Fruit fly (Drosophila melanogaster): Measurements from ENCODE around the gene CG6283.

Gene CG6283

DNA sequence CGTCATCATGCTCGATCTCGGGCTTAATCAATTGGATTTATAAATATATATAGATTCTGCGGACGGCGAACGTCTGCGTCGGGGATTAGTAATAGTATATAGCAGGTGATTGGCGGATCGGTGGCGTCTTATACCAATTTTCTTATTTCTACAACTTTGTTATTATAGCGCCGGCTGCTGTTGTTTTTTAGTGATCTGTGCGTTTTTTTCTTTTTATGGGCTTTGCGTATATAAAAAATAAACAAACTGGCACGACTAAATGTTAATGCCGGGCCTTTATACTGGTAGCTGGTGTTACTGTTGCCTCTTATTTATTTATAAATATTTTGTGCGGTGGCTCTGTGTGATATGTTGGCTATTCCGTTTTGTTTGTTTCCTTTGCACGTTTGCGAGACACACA, 48.0 kb upstream of the CG6283 start (continued):
- TF ChIP-seq CG10631 (GFP tag; optimal IDR thresholded peaks at IDR 0.05) (no peak), esn (GFP tag; optimal IDR thresholded peaks at IDR 0.05) (no peak), Ets21C (GFP tag; optimal IDR thresholded peaks at IDR 0.05) (no peak), Hr4 (GFP tag; optimal IDR thresholded peaks at IDR 0.05) (peak; percentile 3), Eip78C (GFP tag) (peak; percentile 61), net (GFP tag; optimal IDR thresholded peaks at IDR 0.05) (no peak), CG8632 (GFP tag; optimal IDR thresholded peaks at IDR 0.05) (no peak), spab (GFP tag; optimal IDR thresholded peaks at IDR 0.05) (peak; percentile 56), CG32006 (GFP tag; optimal IDR thresholded peaks at IDR 0.05) (no peak), eg (GFP tag; IDR thresholded peaks at IDR 0.05) (peak; percentile 59; the same call in 2 of the 3 replicates), Ets96B (tag; optimal IDR thresholded peaks at IDR 0.05) (peak; percentile 56), topi (GFP tag; optimal IDR thresholded peaks at IDR 0.05) (no peak), CG6163 (GFP tag; IDR thresholded peaks at IDR 0.05) (peak; percentile 76), Lpt (GFP tag; optimal IDR thresholded peaks at IDR 0.05) (no peak), ss (GFP tag; optimal IDR thresholded peaks at IDR 0.05) (peak; percentile 36 to 44), Eip75B (GFP tag; optimal IDR thresholded peaks at IDR 0.05) (no peak)

- TF ChIP-seq fkh (GFP tag; optimal IDR thresholded peaks at IDR 0.05) (peak; percentile 89), OdsH (GFP tag; optimal IDR thresholded peaks at IDR 0.05) (no peak), esn (GFP tag; optimal IDR thresholded peaks at IDR 0.05) (no peak), CG11294 (GFP tag; IDR thresholded peaks at IDR 0.05) (no peak)
Measured at dm6 chr3R:27067362-27067761, 46.2 kb upstream of the CG6283 start.

- no peak for TF ChIP-seq esn (GFP tag; optimal IDR thresholded peaks at IDR 0.05)
- TF ChIP-seq CG10669 (GFP tag; optimal IDR thresholded peaks at IDR 0.05), result no peak
- no peak for TF ChIP-seq CG3919 (GFP tag; optimal IDR thresholded peaks at IDR 0.05)
- TF ChIP-seq fd85E (GFP tag; optimal IDR thresholded peaks at IDR 0.05), result no peak
- TF ChIP-seq Eip75B (GFP tag; optimal IDR thresholded peaks at IDR 0.05), result no peak
- no peak for TF ChIP-seq CG7368 (GFP tag; optimal IDR thresholded peaks at IDR 0.05)
- no peak for TF ChIP-seq Sox102F (GFP tag; optimal IDR thresholded peaks at IDR 0.05)
- no peak for TF ChIP-seq Sox14 (GFP tag; optimal IDR thresholded peaks at IDR 0.05)
- TF ChIP-seq Ets21C (GFP tag; optimal IDR thresholded peaks at IDR 0.05), result no peak
- no peak for TF ChIP-seq dsx (GFP tag; optimal IDR thresholded peaks at IDR 0.05; ENCODE audit: poor library complexity, severe bottlenecking)
- no peak for TF ChIP-seq acj6 (GFP tag; optimal IDR thresholded peaks at IDR 0.05)
- no peak for TF ChIP-seq svp (GFP tag)
- TF ChIP-seq fd59A (GFP tag; optimal IDR thresholded peaks at IDR 0.05), result no peak
- TF ChIP-seq topi (GFP tag; optimal IDR thresholded peaks at IDR 0.05), result no peak
- no peak for TF ChIP-seq CG6854 (GFP tag; optimal IDR thresholded peaks at IDR 0.05)
- no peak for TF ChIP-seq pdm3 (GFP tag; optimal IDR thresholded peaks at IDR 0.05)
- TF ChIP-seq Hr4 (GFP tag; optimal IDR thresholded peaks at IDR 0.05), result no peak
- TF ChIP-seq CG8632 (GFP tag; optimal IDR thresholded peaks at IDR 0.05), result no peak
- no peak for TF ChIP-seq CG6808 (GFP tag; optimal IDR thresholded peaks at IDR 0.05)
Measured at dm6 chr3R:27065136-27065535, 44.0 kb upstream of the CG6283 start, which contains the start of gene CG43935. CG43935 (plus strand) TSS chr3R:27065436.

DNA sequence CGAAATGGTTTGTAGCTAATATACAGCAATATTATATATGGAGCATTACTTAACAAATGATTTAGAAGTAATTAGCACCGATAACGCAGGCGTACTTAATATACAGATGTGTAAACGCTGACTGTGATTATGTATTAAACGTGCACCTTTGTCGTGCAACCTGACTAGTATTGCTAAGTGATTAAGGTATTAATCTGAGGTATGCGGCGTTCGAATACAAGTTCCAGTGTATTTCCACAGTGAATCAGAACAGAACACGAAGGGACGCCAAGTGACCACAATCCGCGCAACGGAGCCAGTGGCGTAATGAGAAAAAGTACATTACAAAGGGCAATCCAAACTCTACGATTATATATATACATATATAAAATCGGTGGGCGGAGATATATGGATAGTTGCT, 42.9 kb upstream of the CG6283 start, which contains the start of gene Nep5:
Nep5 (minus strand) TSS at position 101 of the 400 bp plus-strand sequence.
- TF ChIP-seq CG8119 (GFP tag; IDR thresholded peaks at IDR 0.05) (no peak), vri (GFP tag; optimal IDR thresholded peaks at IDR 0.05) (no peak), cyc (GFP tag; optimal IDR thresholded peaks at IDR 0.05) (no peak), Smox (GFP tag; optimal IDR thresholded peaks at IDR 0.05) (no peak), CG7368 (GFP tag; optimal IDR thresholded peaks at IDR 0.05) (no peak), CG8319 (GFP tag; optimal IDR thresholded peaks at IDR 0.05) (no peak), lz (GFP tag; optimal IDR thresholded peaks at IDR 0.05) (no peak), eg (GFP tag; IDR thresholded peaks at IDR 0.05) (no peak), Eip78C (GFP tag) (no peak), CG15336 (GFP tag; IDR thresholded peaks at IDR 0.05) (no peak), CG3919 (GFP tag; optimal IDR thresholded peaks at IDR 0.05) (no peak), Hr38 (GFP tag; optimal IDR thresholded peaks at IDR 0.05) (no peak), fd59A (GFP tag; optimal IDR thresholded peaks at IDR 0.05) (no peak), CG3032 (tag; optimal IDR thresholded peaks at IDR 0.05) (no peak), CG9139 (GFP tag; optimal IDR thresholded peaks at IDR 0.05) (no peak), ss (GFP tag; optimal IDR thresholded peaks at IDR 0.05) (no peak), salr (GFP tag; optimal IDR thresholded peaks at IDR 0.05) (no peak), dsx (GFP tag; optimal IDR thresholded peaks at IDR 0.05; ENCODE audit: poor library complexity, severe bottlenecking) (no peak)
